Worm (Caenorhabditis elegans) whole organism, L4 larva: ENCODE measurements around the gene ccd-5.
A peak's percentile ranks its signal among the peaks of the same experiment; 100 is the strongest.

Source experiments
- F26F4.8 ChIP-seq: fragments of 200-800 bp; sonication (Bioruptor generic); conservative IDR thresholded peaks from 2 replicates; pipeline ENCODE4 v1.3.6; 2022; ENCODE audit warnings: missing genetic modification characterization, missing compliant biosample characterization
- F37D6.2 ChIP-seq: sonication (generic microtip); optimal IDR thresholded peaks from 2 replicates; lab custom pipeline; 2016; ENCODE audit warnings: mild to moderate bottlenecking, missing genetic modification characterization, missing compliant biosample characterization
- Y48G9A.11 ChIP-seq: fragments of 200-800 bp; sonication (Bioruptor generic); IDR thresholded peaks from 2 replicates; pipeline ENCODE4 v1.3.6; 2022; ENCODE audit warnings: missing genetic modification reagents, missing genetic modification characterization, missing compliant biosample characterization
- aha-1 ChIP-seq: fragments of 150-350 bp; peaks from one replicate; lab custom pipeline; 2014; ENCODE audit warnings: missing biosample characterization, missing genetic modification characterization
- attf-4 ChIP-seq: sonication (generic microtip); optimal IDR thresholded peaks from 3 replicates; lab custom pipeline; 2017; ENCODE audit warnings: missing biosample characterization, missing genetic modification characterization
- ceh-32 ChIP-seq: sonication (generic microtip); optimal IDR thresholded peaks from 2 replicates; lab custom pipeline; 2016; ENCODE audit warnings: mild to moderate bottlenecking, missing genetic modification characterization, missing compliant biosample characterization; ENCODE audit not compliant: poor library complexity
- ceh-44 ChIP-seq: fragments of 200-800 bp; sonication (Bioruptor generic); IDR thresholded peaks from 2 replicates; pipeline ENCODE4 v1.3.6; 2022; ENCODE audit warnings: missing genetic modification reagents, missing genetic modification characterization, missing compliant biosample characterization
- cey-2 ChIP-seq: sonication (generic microtip); optimal IDR thresholded peaks from 3 replicates; lab custom pipeline; 2017; ENCODE audit warnings: missing genetic modification characterization, mild to moderate bottlenecking, missing compliant biosample characterization, antibody characterized with exemption, borderline replicate concordance; ENCODE audit not compliant: insufficient read depth
- daf-16 ChIP-seq, 3 experiments: sonication (generic microtip); optimal IDR thresholded peaks; 2 replicates each; lab custom pipeline; 2016 to 2017; ENCODE audit warnings: missing genetic modification characterization in 3 of 3, missing genetic modification reagents in 3 of 3, mild to moderate bottlenecking in 2 of 3, missing compliant biosample characterization in 2 of 3, missing biosample characterization in 1 of 3, moderate library complexity in 1 of 3
- daf-19 ChIP-seq: fragments of 200-800 bp; sonication (Bioruptor generic); conservative IDR thresholded peaks from 2 replicates; pipeline ENCODE4 v1.3.6; 2022; ENCODE audit warnings: missing genetic modification characterization, missing compliant biosample characterization
- dmd-6 ChIP-seq: fragments of 200-800 bp; sonication (Bioruptor generic); IDR thresholded peaks from 2 replicates; pipeline ENCODE4 v1.3.6; 2022; ENCODE audit warnings: missing genetic modification reagents, missing genetic modification characterization, missing compliant biosample characterization
- dmd-8 ChIP-seq: fragments of 200-800 bp; sonication (Bioruptor generic); IDR thresholded peaks from 2 replicates; pipeline ENCODE4 v1.3.6; 2022; ENCODE audit warnings: missing genetic modification characterization, missing compliant biosample characterization
- duxl-1 ChIP-seq: sonication (generic microtip); optimal IDR thresholded peaks from 2 replicates; lab custom pipeline; 2016; ENCODE audit warnings: mild to moderate bottlenecking, missing genetic modification characterization, moderate library complexity, missing compliant biosample characterization; ENCODE audit not compliant: poor library complexity
- dve-1 ChIP-seq: sonication (generic microtip); optimal IDR thresholded peaks from 2 replicates; lab custom pipeline; 2017; ENCODE audit warnings: antibody characterized with exemption, mild to moderate bottlenecking, missing genetic modification characterization, missing compliant biosample characterization; ENCODE audit not compliant: insufficient read depth
- egl-43 ChIP-seq: fragments of 200-800 bp; sonication (Bioruptor generic); IDR thresholded peaks from 2 replicates; pipeline ENCODE4 v1.3.6; 2022; ENCODE audit warnings: missing genetic modification reagents, missing genetic modification characterization, missing compliant biosample characterization
- fkh-10 ChIP-seq: fragments of 150-350 bp; optimal IDR thresholded peaks from 2 replicates; lab custom pipeline; 2014; ENCODE audit warnings: missing biosample characterization, missing genetic modification reagents, missing genetic modification characterization
- hlh-30 ChIP-seq: sonication (generic microtip); optimal IDR thresholded peaks from 2 replicates; lab custom pipeline; 2017; ENCODE audit warnings: antibody characterized with exemption, mild to moderate bottlenecking, missing genetic modification characterization, missing compliant biosample characterization; ENCODE audit not compliant: insufficient read depth
- lin-1 ChIP-seq: fragments of 200-800 bp; sonication (Bioruptor generic); IDR thresholded peaks from 2 replicates; pipeline ENCODE4 v1.3.6; 2022; ENCODE audit warnings: missing genetic modification reagents, missing genetic modification characterization, missing compliant biosample characterization
- lin-15B ChIP-seq: fragments of 150-350 bp; sonication (generic microtip); optimal IDR thresholded peaks from 3 replicates; lab custom pipeline; 2014; ENCODE audit warnings: missing biosample characterization, missing genetic modification characterization
- lin-39 ChIP-seq: fragments of 150-350 bp; optimal IDR thresholded peaks from 2 replicates; lab custom pipeline; 2014; ENCODE audit warnings: missing biosample characterization, missing genetic modification reagents, missing genetic modification characterization
- madf-5 ChIP-seq, 2 experiments: fragments of 200-800 bp; sonication (Bioruptor generic); IDR thresholded peaks; 2 replicates each; pipeline ENCODE4 v1.3.6; 2022; ENCODE audit warnings: missing compliant biosample characterization in 2 of 2, missing genetic modification characterization in 2 of 2
- mdl-1 ChIP-seq, 2 experiments: fragments of 150-350 bp in 1 of 2; sonication (generic microtip) in 1 of 2; optimal IDR thresholded peaks; 2 replicates each; lab custom pipeline; 2014 to 2017; ENCODE audit warnings: missing biosample characterization in 2 of 2, missing genetic modification characterization in 2 of 2
- mep-1 ChIP-seq: fragments of 150-350 bp; sonication (generic microtip); optimal IDR thresholded peaks from 3 replicates; lab custom pipeline; 2014; ENCODE audit warnings: missing biosample characterization, missing genetic modification characterization
- mxl-3 ChIP-seq: fragments of 200-800 bp; sonication (Bioruptor generic); optimal IDR thresholded peaks from 2 replicates; lab custom pipeline; 2018; ENCODE audit warnings: mild to moderate bottlenecking, missing genetic modification characterization, missing compliant biosample characterization
- nhr-11 ChIP-seq: fragments of 150-350 bp; optimal IDR thresholded peaks from 2 replicates; lab custom pipeline; 2014; ENCODE audit warnings: missing biosample characterization, missing genetic modification characterization
- nhr-237 ChIP-seq: sonication (generic microtip); optimal IDR thresholded peaks from 2 replicates; lab custom pipeline; 2017; ENCODE audit warnings: missing biosample characterization, missing genetic modification characterization
- nhr-25 ChIP-seq: sonication (generic microtip); optimal IDR thresholded peaks from 2 replicates; lab custom pipeline; 2017; ENCODE audit warnings: missing genetic modification characterization, mild to moderate bottlenecking, missing compliant biosample characterization, antibody characterized with exemption, moderate library complexity, borderline replicate concordance; ENCODE audit not compliant: insufficient read depth
- nhr-28 ChIP-seq: fragments of 150-350 bp; optimal IDR thresholded peaks from 2 replicates; lab custom pipeline; 2014; ENCODE audit warnings: missing biosample characterization, missing genetic modification characterization
- nhr-6 ChIP-seq: fragments of 150-350 bp; optimal IDR thresholded peaks from 2 replicates; lab custom pipeline; 2014; ENCODE audit warnings: missing biosample characterization, missing genetic modification characterization
- nhr-76 ChIP-seq: fragments of 150-350 bp; optimal IDR thresholded peaks from 2 replicates; lab custom pipeline; 2014; ENCODE audit warnings: missing biosample characterization, missing genetic modification characterization
- nhr-77 ChIP-seq: fragments of 150-350 bp; optimal IDR thresholded peaks from 2 replicates; lab custom pipeline; 2014; ENCODE audit warnings: missing biosample characterization, missing genetic modification characterization
- set-16 ChIP-seq: fragments of 200-800 bp; sonication (Bioruptor generic); IDR thresholded peaks from 2 replicates; pipeline ENCODE4 v1.3.6; 2022; ENCODE audit warnings: missing genetic modification reagents, missing genetic modification characterization, missing compliant biosample characterization
- snpc-1.2 ChIP-seq: fragments of 200-800 bp; sonication (Bioruptor generic); IDR thresholded peaks from 2 replicates; pipeline ENCODE4 v1.3.6; 2022; ENCODE audit warnings: missing genetic modification reagents, missing genetic modification characterization, missing compliant biosample characterization
- spr-3 ChIP-seq: fragments of 200-800 bp; sonication (Bioruptor generic); optimal IDR thresholded peaks from 2 replicates; lab custom pipeline; 2018; ENCODE audit warnings: mild to moderate bottlenecking, missing genetic modification characterization, missing compliant biosample characterization
- tag-97 ChIP-seq: fragments of 200-800 bp; sonication (Bioruptor generic); IDR thresholded peaks from 2 replicates; pipeline ENCODE4 v1.3.6; 2022; ENCODE audit warnings: missing genetic modification characterization, missing compliant biosample characterization
- unc-62 ChIP-seq, 3 experiments: fragments of 150-350 bp in 1 of 3; sonication (generic microtip); optimal IDR thresholded peaks in 2 of 3; peaks in 1 of 3; 1 replicate in 1 of 3; 2 replicates in 2 of 3; lab custom pipeline; 2014 to 2017; ENCODE audit warnings: missing biosample characterization in 3 of 3, missing genetic modification characterization in 3 of 3, missing genetic modification reagents in 3 of 3, missing genotype in 1 of 3
- vab-7 ChIP-seq: fragments of 200-800 bp; sonication (Bioruptor generic); IDR thresholded peaks from 2 replicates; pipeline ENCODE4 v1.3.6; 2022; ENCODE audit warnings: missing genetic modification reagents, missing genetic modification characterization, missing compliant biosample characterization
- ztf-7 ChIP-seq: fragments of 150-350 bp; optimal IDR thresholded peaks from 2 replicates; lab custom pipeline; 2014; ENCODE audit warnings: missing biosample characterization, missing genetic modification characterization

The ccd-5 gene

ce11 chrX:2590777-2591176, 18.3 kb upstream of the ccd-5 start (continued):
- no peak for TF ChIP-seq cey-2 (tag; lab: Kevin White, UChicago)
- TF ChIP-seq fkh-10: no peak
- TF ChIP-seq F26F4.8 (GFP tag; lab: Robert Waterston, UW): no peak
- TF ChIP-seq lin-15B (tag; lab: Kevin White, UChicago): no peak
- no peak for TF ChIP-seq tag-97
- TF ChIP-seq nhr-237 (tag; lab: Kevin White, UChicago): no peak
- TF ChIP-seq aha-1: peak; percentile 71
- TF ChIP-seq nhr-77 (tag; lab: Kevin White, UChicago): no peak
- TF ChIP-seq lin-39 (tag; lab: Kevin White, UChicago): no peak
- TF ChIP-seq dmd-8 (GFP tag; lab: Robert Waterston, UW): no peak
- TF ChIP-seq, all 104 proteins: peak for 15

DNA sequence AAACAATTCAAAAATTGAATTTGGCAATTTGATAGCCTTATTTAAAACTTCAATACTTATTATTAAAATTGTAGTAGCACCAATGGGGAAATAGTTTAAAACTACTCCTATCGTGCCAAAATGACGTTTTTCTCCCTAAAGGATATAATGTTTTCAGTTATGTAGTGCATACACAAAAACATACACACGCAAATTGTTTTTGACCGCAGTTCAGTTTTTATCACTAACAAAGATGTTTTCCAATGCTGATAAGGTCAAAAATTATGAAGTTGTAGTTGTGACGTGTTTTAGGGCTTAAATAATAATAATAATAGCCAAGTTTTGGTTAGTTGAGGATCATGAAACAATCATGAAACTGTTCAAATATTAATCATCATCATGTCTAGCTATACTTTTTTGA, 17.6 kb upstream of the ccd-5 start:
- peak; percentile 85 for TF ChIP-seq nhr-28 (tag; lab: Kevin White, UChicago)
- TF ChIP-seq dmd-6: 0 out of 2 replicates have a peak, but pooled peaks have one; percentile 7
- no peak for TF ChIP-seq lin-1 (GFP tag; lab: Robert Waterston, UW)
- TF ChIP-seq unc-62 (GFP tag; optimal IDR thresholded peaks at IDR 0.05 in 1 of 2; lab: Kevin White, UChicago): peak in 1 of 2 experiments; percentile 97
- TF ChIP-seq unc-62 (tag; optimal IDR thresholded peaks at IDR 0.05; lab: Kevin White, UChicago): no peak
- TF ChIP-seq daf-16 (GFP tag; optimal IDR thresholded peaks at IDR 0.05; lab: Kevin White, UChicago): no peak
- TF ChIP-seq daf-16 (tag; optimal IDR thresholded peaks at IDR 0.05; lab: Kevin White, UChicago): peak; percentile 96
- TF ChIP-seq lin-39 (tag; lab: Kevin White, UChicago): no peak
- TF ChIP-seq dve-1 (tag; lab: Kevin White, UChicago): peak; percentile 48

DNA sequence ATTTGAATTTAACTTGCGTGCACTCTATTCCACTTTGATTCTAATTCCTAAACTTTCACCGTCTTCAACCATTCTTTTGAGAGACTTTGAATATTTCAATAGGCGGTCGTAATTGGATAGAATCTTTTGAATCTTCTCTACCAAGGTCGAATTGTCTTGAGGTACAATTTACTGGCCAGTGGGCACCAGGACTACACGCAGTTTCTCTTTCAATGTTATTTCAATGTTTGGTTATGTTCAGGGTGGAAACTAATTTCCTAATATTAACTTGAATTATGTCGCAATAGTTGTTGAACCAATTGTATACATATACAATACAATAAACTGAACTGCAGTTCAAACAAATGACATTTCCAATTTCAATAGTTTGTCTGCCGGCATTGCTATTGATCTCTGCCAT, 15.6 kb upstream of the ccd-5 start:
- TF ChIP-seq mdl-1 (tag; optimal IDR thresholded peaks at IDR 0.05; lab: Kevin White, UChicago) (no peak), unc-62 (GFP tag; optimal IDR thresholded peaks at IDR 0.05 in 1 of 2; lab: Kevin White, UChicago) (peak in 1 of 2 experiments; percentile 34), unc-62 (tag; optimal IDR thresholded peaks at IDR 0.05; lab: Kevin White, UChicago) (no peak), nhr-25 (tag; lab: Kevin White, UChicago) (peak; percentile 47)

DNA sequence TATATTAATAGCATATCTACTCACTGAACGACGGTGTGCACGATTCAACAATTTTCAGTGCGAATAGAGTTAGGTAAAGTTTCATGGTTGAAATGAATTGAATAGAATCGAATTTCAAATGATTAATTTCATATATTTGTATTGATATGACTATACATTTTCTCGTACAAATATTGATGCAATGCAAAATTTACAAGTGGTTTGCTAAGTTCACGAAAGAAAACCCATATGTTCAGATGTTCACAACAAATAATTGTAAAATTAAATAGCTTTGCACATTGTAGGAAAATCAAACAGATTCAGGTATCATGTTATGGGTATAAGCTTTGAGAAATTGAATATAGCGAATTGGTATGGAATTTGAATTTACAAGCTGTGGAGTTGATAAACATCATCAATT, 13.2 kb upstream of the ccd-5 start, which contains the start of gene H01M10.2:
Gene H01M10.2 (minus strand): TSS at position 101 of the 400 bp plus-strand sequence.
- TF ChIP-seq nhr-237 (tag; lab: Kevin White, UChicago): no peak
- no peak for TF ChIP-seq ztf-7 (tag; lab: Kevin White, UChicago)
- no peak for TF ChIP-seq daf-19
- TF ChIP-seq daf-16 (GFP tag; optimal IDR thresholded peaks at IDR 0.05; lab: Kevin White, UChicago): no peak
- TF ChIP-seq daf-16 (tag; optimal IDR thresholded peaks at IDR 0.05; lab: Kevin White, UChicago): no peak
- no peak for TF ChIP-seq nhr-76 (tag; lab: Kevin White, UChicago)
- TF ChIP-seq F37D6.2: no peak
- no peak for TF ChIP-seq ceh-44 (GFP tag; lab: Robert Waterston, UW)

DNA sequence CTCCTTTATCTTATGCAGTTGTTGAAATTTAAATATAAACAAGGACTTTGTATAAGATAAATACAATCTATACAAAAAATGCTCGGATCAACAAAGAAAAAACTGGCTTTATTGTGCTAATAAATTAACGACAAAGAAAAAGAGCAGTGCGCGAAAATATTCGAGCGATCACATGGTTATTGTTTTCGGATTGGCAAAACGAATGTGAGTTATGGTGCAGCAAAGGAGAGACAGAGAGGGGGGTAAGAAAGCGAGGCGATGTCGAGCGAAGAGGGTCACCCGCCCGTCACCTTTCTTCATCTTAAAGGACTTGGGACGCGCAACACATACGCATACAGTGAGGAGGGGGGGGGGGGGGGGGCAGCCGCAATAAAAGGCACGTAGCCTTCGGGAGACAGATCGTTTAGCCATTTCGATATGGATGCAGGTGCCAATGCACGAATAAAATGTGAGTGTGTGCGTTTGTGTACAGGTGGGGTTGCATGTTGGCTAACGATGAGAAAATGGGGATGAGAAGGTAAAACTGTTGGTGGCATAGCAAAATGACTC, 10.8 kb upstream of the ccd-5 start:
- TF ChIP-seq mep-1 (tag; lab: Kevin White, UChicago) (no peak), nhr-28 (tag; lab: Kevin White, UChicago) (no peak), Y48G9A.11 (0 out of 2 replicates have a peak, but pooled peaks have one; percentile 12), vab-7 (GFP tag; lab: Robert Waterston, UW) (no peak), ceh-44 (GFP tag; lab: Robert Waterston, UW) (0 out of 2 replicates have a peak, but pooled peaks have one; percentile 6), nhr-6 (tag; lab: Kevin White, UChicago) (no peak), aha-1 (peak; percentile 24), mxl-3 (GFP tag; lab: Kevin White, UChicago) (peak; percentile 32), nhr-11 (tag; lab: Kevin White, UChicago) (no peak), hlh-30 (tag; lab: Kevin White, UChicago) (peak; percentile 67), set-16 (GFP tag; lab: Robert Waterston, UW) (peak; percentile 60), spr-3 (GFP tag; lab: Kevin White, UChicago) (no peak), madf-5 (GFP tag; IDR thresholded peaks at IDR 0.05; lab: Robert Waterston, UW) (no peak), egl-43 (no peak), snpc-1.2 (no peak), dve-1 (tag; lab: Kevin White, UChicago) (no peak), daf-19 (no peak), duxl-1 (no peak), attf-4 (tag; lab: Kevin White, UChicago) (no peak), ceh-32 (tag; lab: Kevin White, UChicago) (no peak)
